Fruit fly (Drosophila melanogaster) whole organism, embryonic: ENCODE measurements around the gene CG1607.
A peak's percentile ranks its signal among the peaks of the same experiment; 100 is the strongest.

Source experiments
- Bdp1 ChIP-seq: fragments of 200-800 bp; sonication (Bioruptor generic); optimal IDR thresholded peaks from 3 replicates; lab custom pipeline; 2016; ENCODE audit warnings: missing biosample characterization, missing genetic modification characterization
- CG11085 ChIP-seq: fragments of 200-800 bp; sonication (Bioruptor generic); IDR thresholded peaks from 2 replicates; pipeline ENCODE4 v1.3.6; 2022; ENCODE audit warnings: missing biosample characterization, missing genetic modification characterization
- CG11398 ChIP-seq: fragments of 200-800 bp; sonication (Bioruptor generic); optimal IDR thresholded peaks from 2 replicates; lab custom pipeline; 2016; ENCODE audit warnings: missing biosample characterization, missing genetic modification characterization
- CG11560 ChIP-seq: fragments of 200-800 bp; sonication (Bioruptor generic); IDR thresholded peaks from 3 replicates; pipeline ENCODE4 v1.3.6; 2022; ENCODE audit warnings: missing biosample characterization, missing genetic modification characterization
- CG12155 ChIP-seq: fragments of 200-800 bp; sonication (Bioruptor generic); optimal IDR thresholded peaks from 3 replicates; lab custom pipeline; 2016; ENCODE audit warnings: missing biosample characterization, missing genetic modification characterization
- CG12299 ChIP-seq: fragments of 200-800 bp; sonication (Bioruptor generic); optimal IDR thresholded peaks from 2 replicates; lab custom pipeline; 2018; ENCODE audit warnings: missing biosample characterization, mild to moderate bottlenecking, missing genetic modification characterization
- CG13123 ChIP-seq: fragments of 200-800 bp; sonication (Bioruptor generic); optimal IDR thresholded peaks from 2 replicates; lab custom pipeline; 2016; ENCODE audit warnings: missing biosample characterization, missing genetic modification characterization
- CG13287 ChIP-seq: fragments of 200-800 bp; sonication (Bioruptor generic); IDR thresholded peaks from 2 replicates; pipeline ENCODE4 v1.3.6; 2022; ENCODE audit warnings: missing biosample characterization, missing genetic modification characterization; ENCODE audit not compliant: partially characterized antibody
- CG14441 ChIP-seq: fragments of 200-800 bp; sonication (Bioruptor generic); IDR thresholded peaks from 2 replicates; pipeline ENCODE4 v1.3.6; 2022; ENCODE audit warnings: missing biosample characterization, missing genetic modification characterization
- CG14965 ChIP-seq: fragments of 200-800 bp; sonication (Bioruptor generic); optimal IDR thresholded peaks from 2 replicates; lab custom pipeline; 2016; ENCODE audit warnings: missing biosample characterization, missing genetic modification characterization, borderline replicate concordance
- CG17328 ChIP-seq: fragments of 200-800 bp; sonication (Bioruptor generic); IDR thresholded peaks from 2 replicates; pipeline ENCODE4 v1.3.6; 2022; ENCODE audit warnings: missing biosample characterization, missing genetic modification characterization
- CG1792 ChIP-seq: fragments of 200-800 bp; sonication (Bioruptor generic); optimal IDR thresholded peaks from 2 replicates; lab custom pipeline; 2016; ENCODE audit warnings: missing biosample characterization, missing genetic modification characterization
- CG18011 ChIP-seq: fragments of 200-800 bp; sonication (Bioruptor generic); optimal IDR thresholded peaks from 2 replicates; lab custom pipeline; 2017; ENCODE audit warnings: missing biosample characterization, missing genetic modification characterization, mild to moderate bottlenecking, moderate library complexity, missing genotype
- CG1832 ChIP-seq: fragments of 200-800 bp; sonication (Bioruptor generic); optimal IDR thresholded peaks from 2 replicates; lab custom pipeline; 2017; ENCODE audit warnings: missing biosample characterization, mild to moderate bottlenecking, missing genetic modification characterization, inconsistent platforms
- CG2202 ChIP-seq: fragments of 200-800 bp; sonication (Bioruptor generic); optimal IDR thresholded peaks from 2 replicates; lab custom pipeline; 2018; ENCODE audit warnings: missing biosample characterization, mild to moderate bottlenecking, missing genetic modification characterization
- CG30020 ChIP-seq: fragments of 200-800 bp; optimal IDR thresholded peaks from 2 replicates; lab custom pipeline; 2019; ENCODE audit warnings: missing biosample characterization, mild to moderate bottlenecking, missing genetic modification characterization, moderate library complexity
- CG34224 ChIP-seq: fragments of 200-800 bp; sonication (Bioruptor generic); IDR thresholded peaks from 3 replicates; pipeline ENCODE4 v1.3.6; 2022; ENCODE audit warnings: missing biosample characterization, missing genetic modification characterization; ENCODE audit not compliant: partially characterized antibody
- CG3995 ChIP-seq: fragments of 200-800 bp; sonication (Bioruptor generic); optimal IDR thresholded peaks from 3 replicates; lab custom pipeline; 2016; ENCODE audit warnings: missing biosample characterization, missing genetic modification characterization
- CG4424 ChIP-seq: fragments of 200-800 bp; sonication (Bioruptor generic); optimal IDR thresholded peaks from 3 replicates; lab custom pipeline; 2016; ENCODE audit warnings: missing biosample characterization, missing genetic modification characterization
- CG6175 ChIP-seq: fragments of 200-800 bp; sonication (Bioruptor generic); IDR thresholded peaks from 3 replicates; pipeline ENCODE4 v1.3.6; 2022; ENCODE audit warnings: missing biosample characterization, missing genetic modification characterization
- CG7556 ChIP-seq: fragments of 200-800 bp; sonication (Bioruptor generic); optimal IDR thresholded peaks from 2 replicates; lab custom pipeline; 2017; ENCODE audit warnings: missing biosample characterization, mild to moderate bottlenecking, missing genetic modification characterization
- CG7987 ChIP-seq: fragments of 200-800 bp; sonication (Bioruptor generic); optimal IDR thresholded peaks from 2 replicates; lab custom pipeline; 2018; ENCODE audit warnings: missing biosample characterization, mild to moderate bottlenecking, missing genetic modification characterization, moderate library complexity
- CG8924 ChIP-seq: fragments of 200-800 bp; optimal IDR thresholded peaks from 3 replicates; lab custom pipeline; 2019; ENCODE audit warnings: missing biosample characterization, mild to moderate bottlenecking, missing genetic modification characterization, moderate library complexity
- CG8944 ChIP-seq: fragments of 200-800 bp; sonication (Bioruptor generic); optimal IDR thresholded peaks from 3 replicates; lab custom pipeline; 2016; ENCODE audit warnings: missing biosample characterization, missing genetic modification characterization
- CHES-1-like ChIP-seq: fragments of 200-800 bp; sonication (Bioruptor generic); optimal IDR thresholded peaks from 2 replicates; lab custom pipeline; 2016; ENCODE audit warnings: missing biosample characterization, missing genetic modification characterization
- Dref ChIP-seq: fragments of 200-800 bp; sonication (Bioruptor generic); IDR thresholded peaks from 2 replicates; pipeline ENCODE4 v1.3.6; 2022; ENCODE audit warnings: missing biosample characterization, missing genetic modification characterization
- Elba2 ChIP-seq: fragments of 200-800 bp; sonication (Bioruptor generic); optimal IDR thresholded peaks from 3 replicates; lab custom pipeline; 2016; ENCODE audit warnings: missing biosample characterization, missing genetic modification characterization
- HLH4C ChIP-seq: fragments of 200-800 bp; sonication (Bioruptor generic); IDR thresholded peaks from 3 replicates; pipeline ENCODE4 v1.3.6; 2022; ENCODE audit warnings: missing biosample characterization, missing genetic modification characterization; ENCODE audit not compliant: partially characterized antibody
- HmgZ ChIP-seq: fragments of 200-800 bp; sonication (Bioruptor generic); optimal IDR thresholded peaks from 2 replicates; lab custom pipeline; 2018; ENCODE audit warnings: missing biosample characterization, mild to moderate bottlenecking, missing genetic modification characterization
- Lpt ChIP-seq: fragments of >200 bp; optimal IDR thresholded peaks from 2 replicates; lab custom pipeline; 2018; ENCODE audit warnings: missing biosample characterization, missing genetic modification characterization
- MBD-R2 ChIP-seq: fragments of 200-800 bp; sonication (Bioruptor generic); IDR thresholded peaks from 2 replicates; pipeline ENCODE4 v1.3.6; 2022; ENCODE audit warnings: missing biosample characterization, missing genetic modification characterization
- Meics ChIP-seq: fragments of 200-800 bp; sonication (Bioruptor generic); optimal IDR thresholded peaks from 2 replicates; lab custom pipeline; 2017; ENCODE audit warnings: missing biosample characterization, mild to moderate bottlenecking, missing genetic modification characterization
- ato ChIP-seq: fragments of 200-800 bp; sonication (Bioruptor generic); IDR thresholded peaks from 2 replicates; pipeline ENCODE4 v1.3.6; 2022; ENCODE audit warnings: missing biosample characterization, missing genetic modification characterization; ENCODE audit not compliant: partially characterized antibody
- danr ChIP-seq: fragments of 200-800 bp; sonication (Bioruptor generic); IDR thresholded peaks from 2 replicates; pipeline ENCODE4 v1.3.6; 2022; ENCODE audit warnings: missing biosample characterization, missing genetic modification characterization
- dati ChIP-seq: fragments of 200-800 bp; sonication (Bioruptor generic); IDR thresholded peaks from 2 replicates; pipeline ENCODE4 v1.3.6; 2022; ENCODE audit warnings: missing biosample characterization, missing genetic modification characterization
- eyg ChIP-seq: fragments of 200-800 bp; sonication (Bioruptor generic); optimal IDR thresholded peaks from 3 replicates; lab custom pipeline; 2016; ENCODE audit warnings: missing biosample characterization, missing genetic modification characterization
- fu2 ChIP-seq: fragments of 200-800 bp; sonication (Bioruptor generic); optimal IDR thresholded peaks from 2 replicates; lab custom pipeline; 2016; ENCODE audit warnings: missing biosample characterization, missing genetic modification characterization
- klu ChIP-seq: fragments of 200-800 bp; sonication (Bioruptor generic); IDR thresholded peaks from 2 replicates; pipeline ENCODE4 v1.3.6; 2022; ENCODE audit warnings: missing biosample characterization, missing genetic modification characterization
- kni ChIP-seq: fragments of 200-800 bp; sonication (Bioruptor generic); optimal IDR thresholded peaks from 3 replicates; lab custom pipeline; 2017; ENCODE audit warnings: mild to moderate bottlenecking, missing biosample characterization, missing genetic modification reagents, missing genetic modification characterization
- lilli ChIP-seq: fragments of 200-800 bp; sonication (Bioruptor generic); optimal IDR thresholded peaks from 3 replicates; lab custom pipeline; 2016; ENCODE audit warnings: missing biosample characterization, missing genetic modification characterization
- lmd ChIP-seq: fragments of 200-800 bp; sonication (Bioruptor generic); IDR thresholded peaks from 2 replicates; pipeline ENCODE4 v1.3.6; 2022; ENCODE audit warnings: missing biosample characterization, missing genetic modification characterization
- nmo ChIP-seq: fragments of 200-800 bp; sonication (Bioruptor generic); optimal IDR thresholded peaks from 2 replicates; lab custom pipeline; 2018; ENCODE audit warnings: missing biosample characterization, mild to moderate bottlenecking, missing genetic modification characterization, moderate library complexity
- org-1 ChIP-seq: fragments of 200-800 bp; sonication (Bioruptor generic); optimal IDR thresholded peaks from 2 replicates; lab custom pipeline; 2017; ENCODE audit warnings: missing biosample characterization, missing genetic modification characterization
- peb ChIP-seq: fragments of 200-800 bp; sonication (Bioruptor generic); IDR thresholded peaks from 2 replicates; pipeline ENCODE4 v1.3.6; 2022; ENCODE audit warnings: missing biosample characterization, missing genetic modification characterization
- sens ChIP-seq: fragments of 200-800 bp; sonication (Bioruptor generic); peaks from one replicate; lab custom pipeline; 2016; ENCODE audit warnings: missing biosample characterization, missing genetic modification characterization
- seq ChIP-seq: fragments of 200-800 bp; sonication (Bioruptor generic); IDR thresholded peaks from 2 replicates; pipeline ENCODE4 v1.3.6; 2022; ENCODE audit warnings: missing biosample characterization, missing genetic modification characterization
- shn ChIP-seq: fragments of 200-800 bp; sonication (Bioruptor generic); optimal IDR thresholded peaks from 3 replicates; lab custom pipeline; 2016; ENCODE audit warnings: missing biosample characterization, missing genetic modification characterization
- slbo ChIP-seq: fragments of 200-800 bp; sonication (Bioruptor generic); IDR thresholded peaks from 2 replicates; pipeline ENCODE4 v1.3.6; 2022; ENCODE audit warnings: missing biosample characterization, missing genetic modification characterization
- ssp ChIP-seq: fragments of 200-800 bp; sonication (Bioruptor generic); IDR thresholded peaks from 2 replicates; pipeline ENCODE4 v1.3.6; 2022; ENCODE audit warnings: missing biosample characterization, missing genetic modification characterization
- tup ChIP-seq: fragments of 200-800 bp; sonication (Bioruptor generic); optimal IDR thresholded peaks from 2 replicates; lab custom pipeline; 2016; ENCODE audit warnings: missing biosample characterization, mild to moderate bottlenecking, missing genetic modification characterization, moderate library complexity
- wek ChIP-seq: fragments of 200-800 bp; sonication (Bioruptor generic); optimal IDR thresholded peaks from 3 replicates; lab custom pipeline; 2018; ENCODE audit warnings: missing biosample characterization, mild to moderate bottlenecking, missing genetic modification characterization, moderate library complexity

Gene CG1607

DNA sequence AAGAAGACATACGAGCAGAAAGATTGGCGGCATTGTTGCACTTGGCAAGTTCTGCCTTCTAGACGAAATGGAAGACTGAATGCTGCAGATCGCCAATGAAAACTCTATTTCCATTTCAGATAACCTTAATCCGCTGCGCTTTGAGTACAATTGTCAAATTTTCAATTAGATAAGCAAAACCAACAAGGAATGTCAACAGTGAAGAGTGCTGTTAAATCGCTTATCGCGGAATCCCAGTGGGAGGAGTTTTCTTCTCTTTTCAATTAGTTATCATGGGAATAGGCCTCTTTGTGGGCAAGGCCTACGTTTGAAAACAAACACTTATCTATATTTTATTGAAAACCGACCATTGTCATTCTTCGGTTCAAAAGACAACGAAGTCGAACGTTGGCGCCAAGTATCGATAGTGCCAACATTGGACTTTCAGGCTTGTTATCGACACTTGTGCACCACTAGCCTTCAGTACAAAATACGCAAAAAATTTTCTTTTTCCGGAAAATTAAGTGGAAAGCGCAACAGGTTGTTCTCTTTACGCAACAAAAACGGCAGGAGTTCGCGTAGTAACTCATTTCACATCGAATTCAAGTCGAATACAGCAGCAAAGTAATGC, 13.4 kb downstream of the CG1607 start, which contains the start of the genes Ugt35D1 and Gcn2 (continued):
- TF ChIP-seq nmo (GFP tag; lab: Kevin White, UChicago) (no peak), CG13123 (GFP tag; lab: Kevin White, UChicago) (no peak), CG6175 (no peak), CG11085 (GFP tag; lab: Robert Waterston, UW) (no peak), kni (GFP tag; lab: Kevin White, UChicago) (peak; percentile 84), ssp (no peak), slbo (no peak), org-1 (GFP tag; lab: Kevin White, UChicago) (peak; percentile 45), CG7987 (GFP tag; lab: Kevin White, UChicago) (peak; percentile 69), sens (GFP tag; lab: Kevin White, UChicago) (peak; percentile 94), dati (no peak), HmgZ (peak; percentile 10), CG14441 (GFP tag; lab: Robert Waterston, UW) (no peak), HLH4C (peak; percentile 53; the same call in 2 of the 3 replicates), seq (GFP tag; lab: Robert Waterston, UW) (0 out of 2 replicates have a peak, but pooled peaks have one; percentile 20), CG4424 (GFP tag; lab: Kevin White, UChicago) (no peak), wek (GFP tag; lab: Kevin White, UChicago) (peak; percentile 57), CG11398 (GFP tag; lab: Kevin White, UChicago) (peak; percentile 16), CG13287 (GFP tag; lab: Robert Waterston, UW) (peak; percentile 85), CG3995 (no peak), CG11560 (tag; lab: Robert Waterston, UW) (no peak), CG12299 (no peak), Elba2 (no peak), CG8924 (tag; lab: Kevin White, UChicago) (no peak), CHES-1-like (GFP tag; lab: Kevin White, UChicago) (peak; percentile 7), CG18011 (GFP tag; lab: Kevin White, UChicago) (no peak), Meics (GFP tag; lab: Kevin White, UChicago) (no peak), CG8944 (peak; percentile 6), tup (GFP tag; lab: Kevin White, UChicago) (peak; percentile 22), Bdp1 (GFP tag; lab: Kevin White, UChicago) (peak; percentile 44), CG1832 (GFP tag; lab: Kevin White, UChicago) (no peak), MBD-R2 (GFP tag; lab: Robert Waterston, UW) (peak; percentile 34; the same call in 1 of the 2 replicates), Lpt (GFP tag; lab: Kevin White, UChicago) (no peak), CG30020 (tag; lab: Kevin White, UChicago) (no peak), CG7556 (no peak), shn (GFP tag; lab: Kevin White, UChicago) (no peak), CG34224 (GFP tag; lab: Robert Waterston, UW) (peak; percentile 75), Dref (GFP tag; lab: Robert Waterston, UW) (peak; percentile 80), CG12155 (GFP tag; lab: Kevin White, UChicago) (no peak), klu (GFP tag; lab: Robert Waterston, UW) (no peak), CG2202 (tag; lab: Kevin White, UChicago) (peak; percentile 70), eyg (no peak), CG17328 (GFP tag; lab: Robert Waterston, UW) (0 out of 2 replicates have a peak, but pooled peaks have one; percentile 25), lmd (no peak), danr (GFP tag; lab: Robert Waterston, UW) (no peak), ato (no peak), CG14965 (GFP tag; lab: Kevin White, UChicago) (peak; percentile 12), CG1792 (GFP tag; lab: Kevin White, UChicago) (peak; percentile 76), peb (no peak), lilli (GFP tag; lab: Kevin White, UChicago) (no peak), fu2 (GFP tag; lab: Kevin White, UChicago) (no peak)
